Worm (Caenorhabditis elegans): ENCODE results near the gene ulp-1.

DNA sequence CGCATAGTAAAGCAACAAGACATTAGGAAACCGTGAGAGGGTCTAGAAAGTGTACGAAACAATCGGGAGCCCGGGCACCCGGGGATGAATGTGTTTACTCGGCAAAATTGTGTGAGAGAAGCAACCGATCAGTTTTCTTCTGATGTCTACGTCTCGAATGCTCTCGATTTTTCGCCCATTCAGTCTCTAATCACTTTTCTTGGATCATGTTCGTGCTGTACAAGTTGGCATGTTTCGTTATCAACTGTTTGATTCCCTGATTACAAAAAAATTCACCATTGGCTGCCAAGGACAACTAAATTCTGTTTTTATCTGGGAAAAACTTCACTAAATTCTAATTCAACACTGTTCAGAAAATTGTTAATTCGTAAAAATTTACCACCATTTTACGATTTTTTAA is 11.0 kb upstream of the ulp-1 start:
- no peak for TF ChIP-seq him-1 (tag; optimal IDR thresholded peaks at IDR 0.05)
- no peak for TF ChIP-seq dao-5 (tag; optimal IDR thresholded peaks at IDR 0.05)

Data from whole organism, L4/young adult.